Fruit fly (Drosophila melanogaster) whole organism, embryonic: ENCODE results near the gene CG1635.

Source experiments
- Antp ChIP-seq: fragments of 200-800 bp; sonication (Bioruptor generic); optimal IDR thresholded peaks from 3 replicates; lab custom pipeline; 2016; ENCODE audit warnings: missing biosample characterization, missing genetic modification characterization
- Bdp1 ChIP-seq: fragments of 200-800 bp; sonication (Bioruptor generic); optimal IDR thresholded peaks from 3 replicates; lab custom pipeline; 2016; ENCODE audit warnings: missing biosample characterization, missing genetic modification characterization
- CG10543 ChIP-seq: fragments of 200-800 bp; sonication (Bioruptor generic); optimal IDR thresholded peaks from 3 replicates; lab custom pipeline; 2017; ENCODE audit warnings: missing biosample characterization, mild to moderate bottlenecking, missing genetic modification characterization, moderate library complexity
- CG11695 ChIP-seq: fragments of 200-800 bp; sonication (Bioruptor generic); IDR thresholded peaks from 3 replicates; pipeline ENCODE4 v1.3.6; 2022; ENCODE audit warnings: missing biosample characterization, missing genetic modification characterization
- CG13775 ChIP-seq: fragments of 200-800 bp; sonication (Bioruptor generic); optimal IDR thresholded peaks from 3 replicates; lab custom pipeline; 2017; ENCODE audit warnings: missing biosample characterization, mild to moderate bottlenecking, missing genetic modification characterization
- CG14441 ChIP-seq: fragments of 200-800 bp; sonication (Bioruptor generic); IDR thresholded peaks from 2 replicates; pipeline ENCODE4 v1.3.6; 2022; ENCODE audit warnings: missing biosample characterization, missing genetic modification characterization
- CG14710 ChIP-seq: fragments of 200-800 bp; sonication (Bioruptor generic); optimal IDR thresholded peaks from 3 replicates; lab custom pipeline; 2019; ENCODE audit warnings: missing biosample characterization, mild to moderate bottlenecking, missing genetic modification characterization, moderate library complexity
- CG15011 ChIP-seq: fragments of 200-800 bp; sonication (Bioruptor generic); optimal IDR thresholded peaks from 3 replicates; lab custom pipeline; 2018; ENCODE audit warnings: missing biosample characterization, mild to moderate bottlenecking, missing genetic modification characterization
- CG15696 ChIP-seq: fragments of 200-800 bp; sonication (Bioruptor generic); optimal IDR thresholded peaks from 2 replicates; lab custom pipeline; 2019; ENCODE audit warnings: missing biosample characterization, mild to moderate bottlenecking, missing genetic modification characterization, moderate library complexity
- CG17328 ChIP-seq: fragments of 200-800 bp; sonication (Bioruptor generic); IDR thresholded peaks from 2 replicates; pipeline ENCODE4 v1.3.6; 2022; ENCODE audit warnings: missing biosample characterization, missing genetic modification characterization
- CG17385 ChIP-seq: fragments of 200-800 bp; sonication (Bioruptor generic); optimal IDR thresholded peaks from 3 replicates; lab custom pipeline; 2018; ENCODE audit warnings: missing biosample characterization, mild to moderate bottlenecking, missing genetic modification characterization
- CG2678 ChIP-seq: fragments of 200-800 bp; sonication (Bioruptor generic); optimal IDR thresholded peaks from 3 replicates; lab custom pipeline; 2019; ENCODE audit warnings: missing biosample characterization, mild to moderate bottlenecking, missing genetic modification characterization, moderate library complexity
- CG3838 ChIP-seq: fragments of 200-800 bp; sonication (Bioruptor generic); optimal IDR thresholded peaks from 3 replicates; lab custom pipeline; 2016; ENCODE audit warnings: missing biosample characterization, missing genetic modification characterization
- CG4617 ChIP-seq: fragments of 200-800 bp; sonication (Bioruptor generic); optimal IDR thresholded peaks from 3 replicates; lab custom pipeline; 2016; ENCODE audit warnings: missing biosample characterization, missing genetic modification characterization, borderline replicate concordance
- CG4854 ChIP-seq: fragments of 200-800 bp; sonication (Bioruptor generic); optimal IDR thresholded peaks from 2 replicates; lab custom pipeline; 2016; ENCODE audit warnings: missing biosample characterization, missing genetic modification characterization, inconsistent platforms
- CG6683 ChIP-seq: fragments of 200-800 bp; sonication (Bioruptor generic); optimal IDR thresholded peaks from 2 replicates; lab custom pipeline; 2017; ENCODE audit warnings: missing biosample characterization, mild to moderate bottlenecking, missing genetic modification characterization, missing genetic modification reagents
- CG6765 ChIP-seq: fragments of 200-800 bp; sonication (Bioruptor generic); optimal IDR thresholded peaks from 3 replicates; lab custom pipeline; 2017; ENCODE audit warnings: missing biosample characterization, mild to moderate bottlenecking, missing genetic modification characterization
- CG6854 ChIP-seq: fragments of 200-800 bp; sonication (Bioruptor generic); optimal IDR thresholded peaks from 3 replicates; lab custom pipeline; 2017; ENCODE audit warnings: missing biosample characterization, mild to moderate bottlenecking, missing genetic modification characterization
- CG7372 ChIP-seq: fragments of 200-800 bp; sonication (Bioruptor generic); IDR thresholded peaks from 2 replicates; pipeline ENCODE4 v1.3.6; 2022; ENCODE audit warnings: missing biosample characterization, missing genetic modification characterization
- CG8089 ChIP-seq: fragments of 200-800 bp; sonication (Bioruptor generic); optimal IDR thresholded peaks from 3 replicates; lab custom pipeline; 2016; ENCODE audit warnings: missing biosample characterization, missing genetic modification characterization
- CG8944 ChIP-seq: fragments of 200-800 bp; sonication (Bioruptor generic); optimal IDR thresholded peaks from 3 replicates; lab custom pipeline; 2016; ENCODE audit warnings: missing biosample characterization, missing genetic modification characterization
- CoRest ChIP-seq: fragments of 200-800 bp; sonication (Bioruptor generic); optimal IDR thresholded peaks from 3 replicates; lab custom pipeline; 2018; ENCODE audit warnings: missing biosample characterization, mild to moderate bottlenecking, missing genetic modification characterization, moderate library complexity
- D ChIP-seq, 2 experiments: fragments of 200-800 bp in 1 of 2; fragments of >200 bp in 1 of 2; sonication (Bioruptor generic) in 1 of 2; optimal IDR thresholded peaks; 2 replicates in 1 of 2; 3 replicates in 1 of 2; lab custom pipeline; 2017; ENCODE audit warnings: mild to moderate bottlenecking in 1 of 2, missing biosample characterization in 1 of 2, missing genetic modification characterization in 1 of 2, missing genetic modification reagents in 1 of 2
- Dad ChIP-seq: fragments of 200-800 bp; sonication (Bioruptor generic); optimal IDR thresholded peaks from 3 replicates; lab custom pipeline; 2016; ENCODE audit warnings: missing biosample characterization, missing genetic modification characterization
- Dek ChIP-seq: fragments of 200-800 bp; sonication (Bioruptor generic); optimal IDR thresholded peaks from 3 replicates; lab custom pipeline; 2019; ENCODE audit warnings: missing biosample characterization, mild to moderate bottlenecking, missing genetic modification characterization, moderate library complexity
- Drgx ChIP-seq: fragments of 200-800 bp; sonication (Bioruptor generic); IDR thresholded peaks from 2 replicates; pipeline ENCODE4 v1.3.6; 2022; ENCODE audit warnings: missing biosample characterization, missing genetic modification characterization
- Eip74EF ChIP-seq, 2 experiments: fragments of 200-800 bp in 1 of 2; fragments of >200 bp in 1 of 2; sonication (Bioruptor generic) in 1 of 2; optimal IDR thresholded peaks; 2 replicates each; lab custom pipeline; 2017 to 2019; ENCODE audit warnings: missing biosample characterization in 2 of 2, missing genetic modification characterization in 2 of 2, mild to moderate bottlenecking in 1 of 2, moderate library complexity in 1 of 2
- Elba2 ChIP-seq: fragments of 200-800 bp; sonication (Bioruptor generic); optimal IDR thresholded peaks from 3 replicates; lab custom pipeline; 2016; ENCODE audit warnings: missing biosample characterization, missing genetic modification characterization
- Ets97D ChIP-seq: fragments of 200-800 bp; sonication (Bioruptor generic); optimal IDR thresholded peaks from 3 replicates; lab custom pipeline; 2016; ENCODE audit warnings: missing biosample characterization, missing genetic modification characterization
- Fer1 ChIP-seq: fragments of 200-800 bp; sonication (Bioruptor generic); optimal IDR thresholded peaks from 2 replicates; lab custom pipeline; 2017; ENCODE audit warnings: missing biosample characterization, mild to moderate bottlenecking, missing genetic modification characterization
- Gug ChIP-seq: fragments of 200-800 bp; sonication (Bioruptor generic); IDR thresholded peaks from 4 replicates; pipeline ENCODE4 v1.3.6; 2022; ENCODE audit warnings: missing biosample characterization, missing genetic modification characterization
- Lpt ChIP-seq: fragments of >200 bp; optimal IDR thresholded peaks from 2 replicates; lab custom pipeline; 2018; ENCODE audit warnings: missing biosample characterization, missing genetic modification characterization
- Max ChIP-seq: fragments of 200-800 bp; sonication (Bioruptor generic); optimal IDR thresholded peaks from 2 replicates; lab custom pipeline; 2016; ENCODE audit warnings: missing biosample characterization, mild to moderate bottlenecking, missing genetic modification characterization
- Mrtf ChIP-seq: fragments of 200-800 bp; sonication (Bioruptor generic); IDR thresholded peaks from 3 replicates; pipeline ENCODE4 v1.3.6; 2022; ENCODE audit warnings: missing biosample characterization, missing genetic modification characterization
- Oli ChIP-seq: fragments of 200-800 bp; sonication (Bioruptor generic); optimal IDR thresholded peaks from 2 replicates; lab custom pipeline; 2018; ENCODE audit warnings: missing biosample characterization, mild to moderate bottlenecking, missing genetic modification characterization, moderate library complexity
- Trl ChIP-seq, 3 experiments: fragments of >200 bp in 2 of 3; fragments of 200-800 bp in 1 of 3; sonication (Bioruptor generic) in 1 of 3; optimal IDR thresholded peaks; 2 replicates in 1 of 3; 3 replicates in 2 of 3; lab custom pipeline; 2016 to 2017; ENCODE audit warnings: missing biosample characterization in 1 of 3, missing genetic modification characterization in 1 of 3
- bab2 ChIP-seq: fragments of 200-800 bp; sonication (Bioruptor generic); optimal IDR thresholded peaks from 2 replicates; lab custom pipeline; 2016; ENCODE audit warnings: missing biosample characterization, missing genetic modification characterization
- en ChIP-seq: fragments of 200-800 bp; sonication (Bioruptor generic); optimal IDR thresholded peaks from 2 replicates; lab custom pipeline; 2016; ENCODE audit warnings: missing biosample characterization, missing genetic modification characterization
- fd96Cb ChIP-seq: fragments of 200-800 bp; sonication (Bioruptor generic); optimal IDR thresholded peaks from 2 replicates; lab custom pipeline; 2018; ENCODE audit warnings: missing biosample characterization, mild to moderate bottlenecking, missing genetic modification characterization, moderate library complexity
- gce ChIP-seq: fragments of 200-800 bp; sonication (Bioruptor generic); IDR thresholded peaks from 3 replicates; pipeline ENCODE4 v1.3.6; 2022; ENCODE audit warnings: missing biosample characterization, missing genetic modification characterization
- gcm ChIP-seq: fragments of 200-800 bp; sonication (Bioruptor generic); optimal IDR thresholded peaks from 2 replicates; lab custom pipeline; 2019; ENCODE audit warnings: missing biosample characterization, mild to moderate bottlenecking, missing genetic modification characterization, moderate library complexity
- gcm2 ChIP-seq: fragments of 200-800 bp; sonication (Bioruptor generic); optimal IDR thresholded peaks from 2 replicates; lab custom pipeline; 2016; ENCODE audit warnings: missing biosample characterization, missing genetic modification characterization
- gfzf ChIP-seq: fragments of 200-800 bp; sonication (Bioruptor generic); optimal IDR thresholded peaks from 2 replicates; lab custom pipeline; 2016; ENCODE audit warnings: missing biosample characterization, mild to moderate bottlenecking, missing genetic modification characterization, moderate library complexity
- grau ChIP-seq: fragments of 200-800 bp; optimal IDR thresholded peaks from 3 replicates; lab custom pipeline; 2019; ENCODE audit warnings: missing biosample characterization, mild to moderate bottlenecking, missing genetic modification characterization, moderate library complexity
- nom ChIP-seq: fragments of 200-800 bp; sonication (Bioruptor generic); optimal IDR thresholded peaks from 2 replicates; lab custom pipeline; 2017; ENCODE audit warnings: missing biosample characterization, missing genetic modification characterization, mild to moderate bottlenecking, moderate library complexity, missing genetic modification reagents
- psq ChIP-seq: fragments of 200-800 bp; sonication (Bioruptor generic); optimal IDR thresholded peaks from 2 replicates; lab custom pipeline; 2017; ENCODE audit warnings: missing biosample characterization, missing genetic modification characterization
- repo ChIP-seq: fragments of 200-800 bp; sonication (Bioruptor generic); optimal IDR thresholded peaks from 2 replicates; lab custom pipeline; 2016; ENCODE audit warnings: missing biosample characterization, missing genetic modification characterization
- sens ChIP-seq: fragments of 200-800 bp; sonication (Bioruptor generic); peaks from one replicate; lab custom pipeline; 2016; ENCODE audit warnings: missing biosample characterization, missing genetic modification characterization
- tin ChIP-seq: fragments of 200-800 bp; sonication (Bioruptor generic); optimal IDR thresholded peaks from 3 replicates; lab custom pipeline; 2016; ENCODE audit warnings: missing biosample characterization, missing genetic modification characterization
- zfh1 ChIP-seq: fragments of 200-800 bp; sonication (Bioruptor generic); IDR thresholded peaks from 3 replicates; pipeline ENCODE4 v1.3.6; 2022; ENCODE audit warnings: missing biosample characterization, missing genetic modification characterization

Gene CG1635

dm6 chr3R:31566738-31567137 lies 21.7 kb upstream of the CG1635 start (continued):
- peak; percentile 68 for TF ChIP-seq CG17328 (GFP tag; lab: Robert Waterston, UW)
- no peak for TF ChIP-seq CG6854 (GFP tag; lab: Kevin White, UChicago)
- no peak for TF ChIP-seq repo (GFP tag; lab: Kevin White, UChicago)
- TF ChIP-seq Dad (GFP tag; lab: Kevin White, UChicago): peak; percentile 8
- TF ChIP-seq Elba2 (GFP tag; lab: Kevin White, UChicago): no peak
- TF ChIP-seq nom (GFP tag; lab: Kevin White, UChicago): peak; percentile 30
- TF ChIP-seq CG10543 (GFP tag; lab: Kevin White, UChicago): no peak
- TF ChIP-seq psq (GFP tag; lab: Kevin White, UChicago): no peak
- no peak for TF ChIP-seq Lpt (GFP tag; lab: Kevin White, UChicago)
- peak; percentile 52 for TF ChIP-seq bab2
- no peak for TF ChIP-seq CG15011 (GFP tag; lab: Kevin White, UChicago)
- TF ChIP-seq gcm (GFP tag; lab: Kevin White, UChicago): peak; percentile 43
- peak; percentile 36 for TF ChIP-seq Antp (GFP tag; lab: Kevin White, UChicago)
- peak; percentile 39 for TF ChIP-seq grau (tag; lab: Kevin White, UChicago)
- TF ChIP-seq Trl (optimal IDR thresholded peaks at IDR 0.05; lab: Kevin White, UChicago): no peak
- TF ChIP-seq Trl (GFP tag; optimal IDR thresholded peaks at IDR 0.05; lab: Kevin White, UChicago): peak; percentile 15
- TF ChIP-seq fd96Cb: peak; percentile 68
- TF ChIP-seq Drgx (GFP tag; lab: Robert Waterston, UW): peak; percentile 83
- TF ChIP-seq CoRest: peak; percentile 61
- no peak for TF ChIP-seq CG6683 (GFP tag; lab: Kevin White, UChicago)
- no peak for TF ChIP-seq CG4617 (GFP tag; lab: Kevin White, UChicago)
- peak in 1 of 2 experiments; percentile 52 for TF ChIP-seq Eip74EF (GFP tag; optimal IDR thresholded peaks at IDR 0.05; lab: Kevin White, UChicago)
- TF ChIP-seq CG11695 (GFP tag; lab: Robert Waterston, UW): 0 out of 3 replicates have a peak, but pooled peaks have one; percentile 13
- TF ChIP-seq Oli (tag; lab: Kevin White, UChicago): peak; percentile 60
- TF ChIP-seq Dek (tag; lab: Kevin White, UChicago): no peak
- peak; percentile 6 for TF ChIP-seq tin (GFP tag; lab: Kevin White, UChicago)
- no peak for TF ChIP-seq Fer1 (GFP tag; lab: Kevin White, UChicago)
- TF ChIP-seq CG3838 (GFP tag; lab: Kevin White, UChicago): no peak
- no peak for TF ChIP-seq gfzf (GFP tag; lab: Kevin White, UChicago)
- peak; percentile 9 for TF ChIP-seq Bdp1 (GFP tag; lab: Kevin White, UChicago)
- peak; percentile 71; the same call in 1 of the 3 replicates for TF ChIP-seq gce
- peak; percentile 77 for TF ChIP-seq zfh1 (GFP tag; lab: Robert Waterston, UW)
- TF ChIP-seq D (optimal IDR thresholded peaks at IDR 0.05; lab: Kevin White, UChicago): no peak
- TF ChIP-seq D (GFP tag; optimal IDR thresholded peaks at IDR 0.05; lab: Kevin White, UChicago): peak; percentile 62
- TF ChIP-seq en: no peak
- TF ChIP-seq CG7372 (GFP tag; lab: Robert Waterston, UW): peak; percentile 54
- no peak for TF ChIP-seq CG6765 (GFP tag; lab: Kevin White, UChicago)
- peak; percentile 54; the same call in 1 of the 2 replicates for TF ChIP-seq CG14441 (GFP tag; lab: Robert Waterston, UW)
- peak; percentile 56 for TF ChIP-seq CG14710
- peak; percentile 25 for TF ChIP-seq CG13775 (GFP tag; lab: Kevin White, UChicago)
- TF ChIP-seq CG8944 (GFP tag; lab: Kevin White, UChicago): no peak
- no peak for TF ChIP-seq gcm2
- no peak for TF ChIP-seq CG4854 (GFP tag; lab: Kevin White, UChicago)
- no peak for TF ChIP-seq CG2678 (tag; lab: Kevin White, UChicago)
- TF ChIP-seq CG8089 (GFP tag; lab: Kevin White, UChicago): no peak
- TF ChIP-seq CG17385 (GFP tag; lab: Kevin White, UChicago): peak; percentile 15
- no peak for TF ChIP-seq sens (GFP tag; lab: Kevin White, UChicago)
- no peak for TF ChIP-seq Max
- TF ChIP-seq Ets97D (GFP tag; lab: Kevin White, UChicago): peak; percentile 20
- peak; percentile 56; the same call in 1 of the 3 replicates for TF ChIP-seq Mrtf (GFP tag; lab: Robert Waterston, UW)
- peak; percentile 44 for TF ChIP-seq CG15696 (tag; lab: Kevin White, UChicago)
- TF ChIP-seq Gug (GFP tag; lab: Robert Waterston, UW): peak; percentile 23; the same call in 1 of the 4 replicates
